Fruit fly (Drosophila melanogaster): Measurements from ENCODE around the gene CG46316.
A peak's percentile ranks its signal among the peaks of the same experiment; 100 is the strongest.

The CG46316 gene

dm6 chr3R:24753561-24754027 lies 41.0 kb downstream of the CG46316 start, which contains the start of gene asp:
asp (plus strand) TSS chr3R:24753849.
- TF ChIP-seq CG12605 (GFP tag; IDR thresholded peaks at IDR 0.05) (no peak), CG13204 (GFP tag; optimal IDR thresholded peaks at IDR 0.05) (no peak)

- TF ChIP-seq Ets98B (GFP tag; IDR thresholded peaks at IDR 0.05) (no peak), CG15710 (tag; optimal IDR thresholded peaks at IDR 0.05) (no peak), Pif1B (GFP tag; optimal IDR thresholded peaks at IDR 0.05) (no peak), Pif1A (GFP tag; optimal IDR thresholded peaks at IDR 0.05) (no peak), rn (GFP tag; IDR thresholded peaks at IDR 0.05) (no peak), CG8301 (tag; optimal IDR thresholded peaks at IDR 0.05) (no peak), CG14655 (GFP tag; optimal IDR thresholded peaks at IDR 0.05) (no peak), EcR (GFP tag; optimal IDR thresholded peaks at IDR 0.05) (no peak), CG8159 (tag; optimal IDR thresholded peaks at IDR 0.05) (no peak), CG17806 (tag; optimal IDR thresholded peaks at IDR 0.05) (no peak), CG10348 (GFP tag; IDR thresholded peaks at IDR 0.05) (no peak), CG12605 (GFP tag; IDR thresholded peaks at IDR 0.05) (no peak), CG4496 (GFP tag; IDR thresholded peaks at IDR 0.05) (no peak), CG32121 (GFP tag; IDR thresholded peaks at IDR 0.05) (no peak), fd96Ca (GFP tag; IDR thresholded peaks at IDR 0.05) (no peak), CG34367 (tag; optimal IDR thresholded peaks at IDR 0.05) (no peak), gl (tag; optimal IDR thresholded peaks at IDR 0.05) (no peak)
Measured at dm6 chr3R:24764971-24765370, 52.4 kb downstream of the CG46316 start, which contains the start of gene AstA. AstA (minus strand) TSS chr3R:24765071.

dm6 chr3R:24766684-24767083 lies 54.1 kb downstream of the CG46316 start:
- TF ChIP-seq CG32121 (GFP tag; IDR thresholded peaks at IDR 0.05): 0 out of 2 replicates have a peak, but pooled peaks have one; percentile 15
- no peak for TF ChIP-seq CG34367 (tag; optimal IDR thresholded peaks at IDR 0.05)
- TF ChIP-seq fd96Ca (GFP tag; IDR thresholded peaks at IDR 0.05): peak; percentile 11; the same call in 1 of the 3 replicates
- TF ChIP-seq Snoo (tag; optimal IDR thresholded peaks at IDR 0.05): no peak
- 0 out of 3 replicates have a peak, but pooled peaks have one; percentile 38 for TF ChIP-seq CG4496 (GFP tag; IDR thresholded peaks at IDR 0.05)
- TF ChIP-seq Ets98B (GFP tag; IDR thresholded peaks at IDR 0.05): peak; percentile 20; the same call in 1 of the 2 replicates

All from whole organism, pupa.